Fruit fly (Drosophila melanogaster): ENCODE data around the gene CG18746.

CG18746 gene

DNA sequence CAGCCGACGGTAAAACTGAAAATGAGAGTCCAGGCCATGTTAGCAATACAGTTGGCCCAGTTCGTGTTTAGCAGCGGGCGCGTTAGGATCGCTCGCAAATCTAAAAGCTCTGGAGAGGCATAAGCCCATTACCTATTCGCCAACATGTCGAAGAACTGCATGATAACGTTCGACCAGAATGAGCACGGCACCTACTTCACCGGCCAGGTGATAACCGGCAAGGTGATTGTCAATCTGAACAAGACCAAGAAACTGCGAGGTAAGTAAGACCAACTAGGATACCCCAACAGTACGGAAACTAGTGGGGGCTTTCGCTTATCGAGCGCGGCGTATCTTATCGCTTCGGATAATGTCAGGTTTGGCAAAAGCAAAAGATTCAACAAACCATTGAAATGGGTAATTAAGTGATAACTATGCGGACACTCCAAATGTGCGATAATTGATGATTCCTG is 622 bp upstream of the CG18746 start, which contains the start of gene CG10086:
CG10086 (plus strand) TSS at position 51 of the 452 bp plus-strand sequence.
- TF ChIP-seq Rel (GFP tag; optimal IDR thresholded peaks at IDR 0.05) (no peak), Rel (tag; optimal IDR thresholded peaks at IDR 0.05) (peak; percentile 2), tai (GFP tag; optimal IDR thresholded peaks at IDR 0.05) (no peak), h (GFP tag; optimal IDR thresholded peaks at IDR 0.05) (peak; percentile 22)

DNA sequence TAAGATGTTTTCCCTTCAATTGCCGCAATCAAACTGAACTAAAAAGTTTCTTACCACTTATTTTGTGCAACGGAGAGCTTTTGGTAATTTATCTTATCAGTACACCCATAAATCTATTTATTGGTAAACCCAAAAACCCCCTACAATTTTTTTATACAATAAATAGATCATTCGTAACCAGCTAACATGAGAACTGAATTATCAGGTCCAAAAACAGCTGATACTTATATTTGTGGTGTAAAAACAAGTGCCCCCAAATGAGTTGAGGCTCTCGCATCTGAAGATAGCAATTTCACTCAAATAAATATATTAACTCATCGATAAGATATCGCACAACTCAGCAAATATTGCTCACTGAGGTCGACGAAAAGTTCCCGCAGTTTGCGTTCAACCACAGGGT is 2.1 kb downstream of the CG18746 start, which contains the start of gene CG18748:
CG18748 (minus strand) TSS at position 25 of the 400 bp plus-strand sequence.
- TF ChIP-seq dl (GFP tag; optimal IDR thresholded peaks at IDR 0.05; ENCODE audit: insufficient read depth in 1 of 2, partially characterized antibody in 2 of 2), result no peak
- peak; percentile 11 for TF ChIP-seq CrebA (GFP tag; optimal IDR thresholded peaks at IDR 0.05; ENCODE audit: borderline replicate concordance)
- TF ChIP-seq OdsH (GFP tag; optimal IDR thresholded peaks at IDR 0.05), result no peak
- no peak for TF ChIP-seq Rel (GFP tag; optimal IDR thresholded peaks at IDR 0.05)
- peak; percentile 96 for TF ChIP-seq Rel (tag; optimal IDR thresholded peaks at IDR 0.05)
- no peak for TF ChIP-seq br (GFP tag; optimal IDR thresholded peaks at IDR 0.05)
- no peak for TF ChIP-seq Hnf4 (GFP tag; optimal IDR thresholded peaks at IDR 0.05)
- no peak for TF ChIP-seq brk (GFP tag; optimal IDR thresholded peaks at IDR 0.05)
- no peak for TF ChIP-seq h (GFP tag; optimal IDR thresholded peaks at IDR 0.05)
- TF ChIP-seq jim (GFP tag; optimal IDR thresholded peaks at IDR 0.05), result no peak
- no peak for TF ChIP-seq foxo (GFP tag; optimal IDR thresholded peaks at IDR 0.05)

DNA sequence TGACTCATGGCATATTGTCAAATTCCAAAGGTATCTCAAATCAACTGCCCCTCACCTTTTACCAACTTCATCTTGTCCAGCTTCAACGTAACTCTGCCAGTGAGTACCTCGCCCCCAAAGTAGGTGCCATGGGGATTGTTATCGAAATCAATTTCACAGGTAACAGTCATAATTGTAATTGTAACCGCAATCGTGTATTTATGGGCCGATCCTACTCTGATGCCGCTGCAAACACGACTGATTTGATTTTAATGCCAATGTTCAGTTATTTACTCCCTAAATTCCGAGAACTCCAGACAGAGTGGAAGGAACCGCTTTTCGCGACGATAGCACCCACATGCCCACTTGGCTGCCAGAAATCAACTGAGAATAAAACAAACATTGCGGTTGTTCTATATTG is 4.2 kb downstream of the CG18746 start, which contains the start of gene CG18745:
CG18745 (minus strand) TSS at position 336 of the 400 bp plus-strand sequence.
- no peak for TF ChIP-seq sv (GFP tag; optimal IDR thresholded peaks at IDR 0.05)
- peak; percentile 15 for TF ChIP-seq rgr (GFP tag; optimal IDR thresholded peaks at IDR 0.05)
- TF ChIP-seq Dif (GFP tag; optimal IDR thresholded peaks at IDR 0.05; ENCODE audit: partially characterized antibody), result no peak
- TF ChIP-seq Rel (GFP tag; optimal IDR thresholded peaks at IDR 0.05), result no peak
- TF ChIP-seq Rel (tag; optimal IDR thresholded peaks at IDR 0.05), result peak; percentile 40
- TF ChIP-seq lola (GFP tag; optimal IDR thresholded peaks at IDR 0.05), result no peak
- TF ChIP-seq Jra (GFP tag; optimal IDR thresholded peaks at IDR 0.05), result peak; percentile 11

DNA sequence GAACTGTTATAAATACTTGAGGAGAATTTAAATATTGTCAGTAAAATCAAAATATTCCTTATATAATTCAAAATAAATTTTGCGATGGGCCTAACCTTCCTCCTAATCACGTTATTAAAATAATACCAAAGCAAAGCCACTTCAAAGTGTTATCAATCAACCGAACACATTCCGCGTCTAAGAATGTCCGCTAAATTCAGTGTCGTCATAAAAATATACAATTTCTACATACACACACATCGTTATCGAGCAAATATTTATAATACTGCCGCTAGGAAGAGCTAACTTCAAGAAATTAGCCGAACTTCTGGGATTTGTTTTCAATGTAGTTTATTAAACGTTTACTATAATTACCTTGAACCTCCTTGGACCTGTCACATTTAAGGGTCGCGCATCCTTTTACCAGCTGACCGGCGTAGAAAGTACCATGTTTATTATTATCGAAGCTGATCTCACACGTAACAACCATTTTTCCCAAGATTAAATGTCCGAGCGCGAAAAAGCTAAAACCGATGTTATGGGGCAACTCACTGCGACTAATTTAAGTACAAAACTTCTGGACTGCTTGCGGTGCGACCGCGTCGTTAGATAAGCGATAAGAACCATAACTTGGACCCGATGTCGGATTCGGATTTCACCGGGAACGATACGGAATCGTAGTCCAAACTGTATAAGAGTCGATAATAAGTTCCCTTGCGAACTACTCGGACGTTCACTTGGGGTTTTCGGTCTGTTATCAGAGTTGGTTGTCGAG is 6.9 kb downstream of the CG18746 start, which contains the start of gene CG18747:
CG18747 (minus strand) TSS at position 514 of the 754 bp plus-strand sequence.
- TF ChIP-seq woc (GFP tag; optimal IDR thresholded peaks at IDR 0.05), result no peak
- TF ChIP-seq HLH106 (tag; optimal IDR thresholded peaks at IDR 0.05), result no peak
- TF ChIP-seq Rel (GFP tag; optimal IDR thresholded peaks at IDR 0.05), result no peak
- peak; percentile 35 for TF ChIP-seq Rel (tag; optimal IDR thresholded peaks at IDR 0.05)
- no peak for TF ChIP-seq h (GFP tag; optimal IDR thresholded peaks at IDR 0.05)
- no peak for TF ChIP-seq Jra (GFP tag; optimal IDR thresholded peaks at IDR 0.05)

DNA sequence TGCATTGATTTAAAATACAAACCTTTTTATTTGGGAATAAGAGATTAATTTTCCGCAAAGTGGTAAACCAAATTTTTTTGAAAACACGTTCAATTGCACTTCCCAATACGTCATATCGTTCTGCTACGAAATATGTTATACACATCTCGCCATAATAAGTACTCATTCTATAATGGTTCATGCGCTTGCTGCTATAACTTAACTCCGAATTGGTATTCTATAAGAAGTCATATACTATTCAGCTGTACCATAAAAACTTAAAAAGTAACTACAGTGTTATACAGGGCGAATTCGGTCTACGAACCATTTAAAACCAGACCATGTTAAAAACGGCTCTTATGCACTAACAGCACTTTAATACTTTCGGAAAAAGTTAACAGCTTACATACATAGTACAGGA is 10.4 kb downstream of the CG18746 start:
- no peak for TF ChIP-seq brk (GFP tag; optimal IDR thresholded peaks at IDR 0.05)
- TF ChIP-seq Myc (optimal IDR thresholded peaks at IDR 0.05), result peak; percentile 57

DNA sequence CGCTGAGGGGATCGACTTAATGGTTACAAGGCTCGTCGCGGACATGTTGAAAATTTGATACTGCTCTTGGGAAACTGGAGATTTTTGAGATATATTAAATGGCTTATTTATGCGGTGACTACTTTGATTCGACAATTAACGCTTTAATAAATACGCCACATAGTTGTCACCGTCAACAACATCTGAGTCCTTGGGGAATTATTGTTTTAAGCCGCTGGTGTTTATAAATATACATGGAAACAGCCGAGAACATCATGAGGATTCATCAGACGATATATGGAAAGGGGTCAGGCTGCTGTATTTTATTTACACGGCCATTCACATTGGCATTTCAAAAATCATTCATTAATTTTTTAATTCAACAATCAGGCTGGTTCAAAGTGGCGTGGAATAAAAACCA is 18.3 kb downstream of the CG18746 start, which contains the start of gene CG11286:
CG11286 (minus strand) TSS at position 101 of the 400 bp plus-strand sequence.
- TF ChIP-seq CG9705 (GFP tag; optimal IDR thresholded peaks at IDR 0.05) (no peak), CG32264 (GFP tag; optimal IDR thresholded peaks at IDR 0.05) (no peak), HLH106 (tag; optimal IDR thresholded peaks at IDR 0.05) (no peak), GATAd (GFP tag; optimal IDR thresholded peaks at IDR 0.05) (no peak), psq (GFP tag; optimal IDR thresholded peaks at IDR 0.05) (no peak)

DNA sequence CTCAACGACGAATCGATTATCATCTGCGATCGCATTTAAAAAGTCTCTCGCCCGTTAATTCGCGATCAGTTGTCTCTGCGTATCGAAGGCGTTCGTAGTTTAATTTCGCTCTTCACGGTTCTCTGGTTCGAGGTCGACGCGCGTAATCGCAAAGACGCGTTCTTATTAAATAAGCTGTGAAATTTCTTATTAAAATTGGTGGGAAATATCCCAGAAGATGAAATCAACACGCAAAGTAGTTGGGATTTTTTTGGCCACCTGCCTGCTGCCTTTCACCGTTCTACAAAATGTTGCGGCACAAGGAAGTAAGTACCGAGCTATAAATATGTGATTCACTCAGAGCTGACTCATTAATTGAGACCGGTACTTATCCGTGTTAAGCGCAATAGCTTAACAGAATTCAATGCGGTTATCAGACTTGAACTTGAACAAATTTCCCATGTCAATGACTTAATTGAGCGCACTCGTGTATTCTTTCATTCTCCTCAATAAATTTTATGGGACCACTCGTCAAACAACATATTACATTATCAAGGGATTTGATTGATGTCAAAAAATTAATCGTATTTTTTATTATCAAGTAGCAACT is 28.9 kb downstream of the CG18746 start:
- no peak for TF ChIP-seq HLH106 (tag; optimal IDR thresholded peaks at IDR 0.05)
- no peak for TF ChIP-seq Rel (GFP tag; optimal IDR thresholded peaks at IDR 0.05)
- TF ChIP-seq Rel (tag; optimal IDR thresholded peaks at IDR 0.05), result peak; percentile 55
- TF ChIP-seq OdsH (GFP tag; optimal IDR thresholded peaks at IDR 0.05), result no peak

Measured in whole organism, wandering third instar larva.